Fruit fly (Drosophila melanogaster) whole organism, wandering third instar larva: ENCODE data around the gene CG4053.

Experiments
- Dfd ChIP-seq: fragments of >200 bp; optimal IDR thresholded peaks from 2 replicates; lab custom pipeline; 2017; ENCODE audit warnings: missing biosample characterization, missing genetic modification characterization
- GATAd ChIP-seq: sonication (Bioruptor generic); optimal IDR thresholded peaks from 2 replicates; lab custom pipeline; 2016; ENCODE audit warnings: missing biosample characterization, missing genetic modification characterization
- Hr78 ChIP-seq: fragments of >200 bp; optimal IDR thresholded peaks from 2 replicates; lab custom pipeline; 2017; ENCODE audit warnings: missing biosample characterization, missing genetic modification characterization
- N ChIP-seq: fragments of >200 bp; optimal IDR thresholded peaks from 2 replicates; lab custom pipeline; 2018; ENCODE audit warnings: missing biosample characterization, missing external identifiers, missing genetic modification characterization
- OdsH ChIP-seq: fragments of 200-800 bp; sonication (Bioruptor generic); optimal IDR thresholded peaks from 2 replicates; lab custom pipeline; 2016; ENCODE audit warnings: missing biosample characterization, mild to moderate bottlenecking, missing genetic modification characterization
- Vsx2 ChIP-seq: fragments of 200-300, 225-300 bp; sonication (Bioruptor generic); optimal IDR thresholded peaks from 2 replicates; lab custom pipeline; 2018; ENCODE audit warnings: missing biosample characterization, missing genetic modification characterization; ENCODE audit not compliant: partially characterized antibody
- br ChIP-seq: fragments of 200-800 bp; sonication (Bioruptor generic); optimal IDR thresholded peaks from 2 replicates; lab custom pipeline; 2016; ENCODE audit warnings: missing biosample characterization, missing genetic modification characterization
- dl ChIP-seq, 2 experiments: fragments of 175-275, 200-275 bp in 1 of 2; fragments of 200-275 bp in 1 of 2; sonication (Bioruptor generic); optimal IDR thresholded peaks; lab custom pipeline; 2018; ENCODE audit warnings: mild to moderate bottlenecking in 2 of 2, missing biosample characterization in 2 of 2, missing genetic modification characterization in 2 of 2, moderate library complexity in 2 of 2; ENCODE audit not compliant: partially characterized antibody in 2 of 2, insufficient read depth in 1 of 2
- ey ChIP-seq: fragments of 200-800 bp; sonication (Bioruptor generic); optimal IDR thresholded peaks from 2 replicates; lab custom pipeline; 2016; ENCODE audit warnings: missing biosample characterization, missing genetic modification characterization
- h ChIP-seq: fragments of 200-800 bp; sonication (Bioruptor generic); optimal IDR thresholded peaks from 3 replicates; lab custom pipeline; 2016; ENCODE audit warnings: missing biosample characterization, mild to moderate bottlenecking, missing genetic modification characterization
- usp ChIP-seq: fragments of >200 bp; optimal IDR thresholded peaks from 2 replicates; lab custom pipeline; 2017; ENCODE audit warnings: missing biosample characterization, missing genetic modification characterization
- woc ChIP-seq: sonication (Bioruptor generic); optimal IDR thresholded peaks from 2 replicates; lab custom pipeline; 2016; ENCODE audit warnings: missing biosample characterization, mild to moderate bottlenecking, missing genetic modification characterization

DNA sequence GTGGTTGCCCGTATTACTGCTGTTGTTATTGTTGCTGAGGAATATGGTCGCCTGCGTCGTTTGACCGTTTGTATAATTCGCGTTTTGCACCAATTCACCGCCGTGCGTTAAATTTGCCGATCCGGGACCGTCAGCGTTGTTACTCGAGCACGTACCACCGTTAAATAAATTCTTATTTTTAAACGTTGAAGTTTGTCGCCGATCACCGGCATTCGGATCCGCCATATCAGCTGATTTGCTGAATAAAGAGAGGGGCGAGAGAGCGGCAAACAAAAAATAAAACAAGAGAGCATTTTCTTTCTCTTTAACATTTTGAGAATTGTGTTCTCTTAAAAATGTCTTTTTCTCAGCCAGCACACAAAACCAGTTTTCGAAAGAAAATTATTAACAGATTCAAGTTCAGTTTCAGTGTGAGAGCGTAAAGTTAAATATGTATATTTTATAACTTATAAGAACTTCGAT is 13.1 kb downstream of the CG4053 start:
- TF ChIP-seq br (GFP tag; lab: Kevin White, UChicago), result peak; percentile 12
- no peak for TF ChIP-seq Dfd (GFP tag; lab: Kevin White, UChicago)
- no peak for TF ChIP-seq usp
- TF ChIP-seq N (GFP tag; lab: Kevin White, UChicago), result no peak
- TF ChIP-seq Vsx2 (GFP tag; lab: Kevin White, UChicago), result no peak
- TF ChIP-seq h (GFP tag; lab: Kevin White, UChicago), result no peak
- TF ChIP-seq ey (GFP tag; lab: Kevin White, UChicago), result no peak
- no peak for TF ChIP-seq GATAd (GFP tag; lab: Kevin White, UChicago)
- no peak for TF ChIP-seq woc
- TF ChIP-seq Hr78 (GFP tag; lab: Kevin White, UChicago), result no peak
- TF ChIP-seq dl (GFP tag; optimal IDR thresholded peaks at IDR 0.05; lab: Kevin White, UChicago; ENCODE audit: insufficient read depth in 1 of 2, partially characterized antibody in 2 of 2), result peak; percentile 29 to 60
- TF ChIP-seq OdsH (GFP tag; lab: Kevin White, UChicago), result no peak
